Worm (Caenorhabditis elegans) whole organism, late embryonic: Measurements from ENCODE around the gene C29F7.10.

Experiments used
- K09A11.1 ChIP-seq: sonication (generic microtip); optimal IDR thresholded peaks from 2 replicates; lab custom pipeline; 2017; ENCODE audit warnings: antibody characterized with exemption, mild to moderate bottlenecking, missing genetic modification characterization, missing compliant biosample characterization; ENCODE audit not compliant: insufficient read depth
- ceh-6 ChIP-seq: fragments of 200-800 bp; sonication (Bioruptor generic); optimal IDR thresholded peaks from 2 replicates; lab custom pipeline; 2018; ENCODE audit warnings: mild to moderate bottlenecking, missing genetic modification characterization, missing compliant biosample characterization
- elt-4 ChIP-seq: sonication (generic microtip); optimal IDR thresholded peaks from 2 replicates; lab custom pipeline; 2016; ENCODE audit warnings: missing genetic modification characterization, missing compliant biosample characterization
- ets-4 ChIP-seq: sonication (generic microtip); optimal IDR thresholded peaks from 2 replicates; lab custom pipeline; 2016; ENCODE audit warnings: missing genetic modification characterization, missing compliant biosample characterization
- fkh-10 ChIP-seq: fragments of 150-350 bp; optimal IDR thresholded peaks from 2 replicates; lab custom pipeline; 2014; ENCODE audit warnings: missing biosample characterization, missing genetic modification reagents, missing genetic modification characterization
- nhr-11 ChIP-seq: fragments of 150-350 bp; optimal IDR thresholded peaks from 2 replicates; lab custom pipeline; 2014; ENCODE audit warnings: missing biosample characterization, missing genetic modification characterization

ce11 chrX:13409543-13409942, 21.7 kb downstream of the C29F7.10 start, which contains the start of the genes cyp-13B1 and C29F7.1:
- TF ChIP-seq K09A11.1 (tag; lab: Kevin White, UChicago): no peak
- TF ChIP-seq nhr-11 (tag; lab: Kevin White, UChicago): no peak
- no peak for TF ChIP-seq fkh-10 (GFP tag; lab: Kevin White, UChicago)
- TF ChIP-seq ceh-6: no peak
- TF ChIP-seq ets-4: no peak
- TF ChIP-seq elt-4 (tag; lab: Kevin White, UChicago): no peak
